Worm (Caenorhabditis elegans) whole organism, L1 larva: ENCODE measurements around the gene srb-12.

ENCODE experiments used
- C16A3.4 ChIP-seq: fragments of 150-350 bp; optimal IDR thresholded peaks from 2 replicates; lab custom pipeline; 2014; ENCODE audit warnings: missing biosample characterization, missing genetic modification characterization
- C34B4.2 ChIP-seq: sonication (generic microtip); optimal IDR thresholded peaks from 2 replicates; lab custom pipeline; 2017; ENCODE audit warnings: mild to moderate bottlenecking, missing genetic modification characterization, missing compliant biosample characterization
- F16B12.6 ChIP-seq: fragments of 150-350 bp; optimal IDR thresholded peaks from 2 replicates; lab custom pipeline; 2014; ENCODE audit warnings: missing biosample characterization, missing genetic modification characterization
- Y116A8C.19 ChIP-seq: sonication (generic microtip); optimal IDR thresholded peaks from 2 replicates; lab custom pipeline; 2016; ENCODE audit warnings: missing compliant biosample characterization, missing genetic modification characterization, borderline replicate concordance
- aha-1 ChIP-seq: fragments of 150-350 bp; optimal IDR thresholded peaks from 2 replicates; lab custom pipeline; 2014; ENCODE audit warnings: missing biosample characterization, missing genetic modification characterization
- alr-1 ChIP-seq: fragments of 200-800 bp; sonication (Bioruptor generic); optimal IDR thresholded peaks from 2 replicates; lab custom pipeline; 2018; ENCODE audit warnings: borderline replicate concordance, mild to moderate bottlenecking, missing genetic modification characterization, missing compliant biosample characterization
- aly-2 ChIP-seq: fragments of 150-350 bp; optimal IDR thresholded peaks from 2 replicates; lab custom pipeline; 2014; ENCODE audit warnings: missing biosample characterization, missing genetic modification characterization
- ama-1 ChIP-seq: fragments of 150-350 bp; optimal IDR thresholded peaks from 2 replicates; lab custom pipeline; 2014
- blmp-1 ChIP-seq: fragments of 150-350 bp; optimal IDR thresholded peaks from 2 replicates; lab custom pipeline; 2014; ENCODE audit warnings: missing biosample characterization, missing genetic modification characterization
- ceh-88 ChIP-seq: fragments of 200-800 bp; sonication (Bioruptor generic); IDR thresholded peaks from 2 replicates; pipeline ENCODE4 v1.3.6; 2022; ENCODE audit warnings: missing genetic modification characterization, missing compliant biosample characterization
- ceh-90 ChIP-seq: sonication (generic microtip); optimal IDR thresholded peaks from 2 replicates; lab custom pipeline; 2016; ENCODE audit warnings: missing genetic modification characterization, missing compliant biosample characterization
- dpl-1 ChIP-seq, 3 experiments: fragments of 150-350 bp in 2 of 3; sonication (generic microtip) in 1 of 3; optimal IDR thresholded peaks; 2 replicates each; lab custom pipeline; 2014 to 2017; ENCODE audit warnings: missing biosample characterization in 3 of 3, missing genetic modification characterization in 3 of 3, missing genetic modification reagents in 3 of 3
- dsc-1 ChIP-seq: sonication (generic microtip); optimal IDR thresholded peaks from 2 replicates; lab custom pipeline; 2016; ENCODE audit warnings: mild to moderate bottlenecking, missing genetic modification characterization, missing compliant biosample characterization
- efl-1 ChIP-seq, 4 experiments: fragments of 150-350 bp; optimal IDR thresholded peaks in 3 of 4; peaks in 1 of 4; 1 replicate in 1 of 4; 2 replicates in 3 of 4; lab custom pipeline; 2014; ENCODE audit warnings: missing biosample characterization in 2 of 4, missing genetic modification characterization in 2 of 4, missing genetic modification reagents in 2 of 4
- egl-13 ChIP-seq: sonication (generic microtip); optimal IDR thresholded peaks from 2 replicates; lab custom pipeline; 2016; ENCODE audit warnings: missing genotype, missing genetic modification reagents, missing genetic modification characterization, missing compliant biosample characterization
- elt-2 ChIP-seq: sonication (generic microtip); optimal IDR thresholded peaks from 2 replicates; lab custom pipeline; 2016; ENCODE audit warnings: missing genetic modification characterization, mild to moderate bottlenecking, inconsistent platforms, missing compliant biosample characterization, missing genetic modification reagents
- elt-3 ChIP-seq, 6 experiments: fragments of 150-350 bp in 1 of 6; sonication (generic microtip); optimal IDR thresholded peaks; 2 replicates each; lab custom pipeline; 2017 to 2018; ENCODE audit warnings: missing biosample characterization in 6 of 6, missing genetic modification characterization in 6 of 6, inconsistent platforms in 1 of 6
- ets-5 ChIP-seq: fragments of 200-800 bp; sonication (Bioruptor generic); IDR thresholded peaks from 2 replicates; pipeline ENCODE4 v1.3.6; 2022; ENCODE audit warnings: missing genetic modification characterization, missing compliant biosample characterization
- fkh-10 ChIP-seq: sonication (generic microtip); optimal IDR thresholded peaks from 2 replicates; lab custom pipeline; 2017; ENCODE audit warnings: missing biosample characterization, missing genetic modification reagents, missing genetic modification characterization
- fkh-8 ChIP-seq: sonication (generic microtip); optimal IDR thresholded peaks from 2 replicates; lab custom pipeline; 2016; ENCODE audit warnings: mild to moderate bottlenecking, missing genetic modification characterization, missing compliant biosample characterization
- grh-1 ChIP-seq: fragments of 200-800 bp; sonication (Bioruptor generic); IDR thresholded peaks from 2 replicates; pipeline ENCODE4 v1.3.6; 2022; ENCODE audit warnings: missing genetic modification reagents, missing genetic modification characterization, missing compliant biosample characterization
- hlh-4 ChIP-seq: sonication (generic microtip); optimal IDR thresholded peaks from 2 replicates; lab custom pipeline; 2016; ENCODE audit warnings: mild to moderate bottlenecking, missing genetic modification characterization, missing compliant biosample characterization
- irx-1 ChIP-seq: sonication (generic microtip); optimal IDR thresholded peaks from 2 replicates; lab custom pipeline; 2016; ENCODE audit warnings: missing genetic modification characterization, missing compliant biosample characterization
- isw-1 ChIP-seq: fragments of 200-800 bp; sonication (Bioruptor generic); IDR thresholded peaks from 2 replicates; pipeline ENCODE4 v1.3.6; 2022; ENCODE audit warnings: missing genetic modification characterization, missing compliant biosample characterization
- lin-35 ChIP-seq, 2 experiments: fragments of 150-350 bp; optimal IDR thresholded peaks; 2 replicates each; lab custom pipeline; 2014; ENCODE audit warnings: missing biosample characterization in 2 of 2, missing genetic modification characterization in 2 of 2, missing genetic modification reagents in 2 of 2
- lin-39 ChIP-seq: fragments of 150-350 bp; optimal IDR thresholded peaks from 2 replicates; lab custom pipeline; 2014; ENCODE audit warnings: missing biosample characterization, missing genetic modification reagents, missing genetic modification characterization
- lsy-2 ChIP-seq, 2 experiments: fragments of 150-350 bp; optimal IDR thresholded peaks; 2 replicates each; lab custom pipeline; 2014; ENCODE audit warnings: missing biosample characterization in 2 of 2, missing genetic modification characterization in 2 of 2
- mab-9 ChIP-seq: fragments of 200-800 bp; sonication (Bioruptor generic); IDR thresholded peaks from 2 replicates; pipeline ENCODE4 v1.3.6; 2022; ENCODE audit warnings: missing genetic modification reagents, missing genetic modification characterization, missing compliant biosample characterization
- mef-2 ChIP-seq: fragments of 150-350 bp; optimal IDR thresholded peaks from 2 replicates; lab custom pipeline; 2014; ENCODE audit warnings: missing biosample characterization, missing genetic modification characterization
- mep-1 ChIP-seq: fragments of 150-350 bp; optimal IDR thresholded peaks from 2 replicates; lab custom pipeline; 2014; ENCODE audit warnings: missing biosample characterization, missing genetic modification characterization
- nhr-11 ChIP-seq: fragments of 150-350 bp; optimal IDR thresholded peaks from 2 replicates; lab custom pipeline; 2014; ENCODE audit warnings: missing biosample characterization, missing genetic modification characterization
- nhr-20 ChIP-seq: sonication (generic microtip); optimal IDR thresholded peaks from 2 replicates; lab custom pipeline; 2016; ENCODE audit warnings: mild to moderate bottlenecking, missing genetic modification characterization, missing compliant biosample characterization
- nhr-71 ChIP-seq: sonication (generic microtip); optimal IDR thresholded peaks from 2 replicates; lab custom pipeline; 2016; ENCODE audit warnings: mild to moderate bottlenecking, missing genetic modification characterization, moderate library complexity, missing compliant biosample characterization
- nhr-85 ChIP-seq: sonication (generic microtip); peaks from one replicate; lab custom pipeline; 2016; ENCODE audit warnings: missing genetic modification characterization, inconsistent platforms, missing compliant biosample characterization
- nhr-90 ChIP-seq: sonication (generic microtip); optimal IDR thresholded peaks from 2 replicates; lab custom pipeline; 2016; ENCODE audit warnings: mild to moderate bottlenecking, missing genetic modification characterization, missing compliant biosample characterization; ENCODE audit not compliant: poor library complexity
- pag-3 ChIP-seq: sonication (generic microtip); optimal IDR thresholded peaks from 2 replicates; lab custom pipeline; 2017; ENCODE audit warnings: missing genetic modification characterization, mild to moderate bottlenecking, missing compliant biosample characterization, antibody characterized with exemption, borderline replicate concordance; ENCODE audit not compliant: insufficient read depth
- pax-3 ChIP-seq: fragments of 200-800 bp; sonication (Bioruptor generic); optimal IDR thresholded peaks from 2 replicates; lab custom pipeline; 2018; ENCODE audit warnings: mild to moderate bottlenecking, missing genetic modification characterization, moderate library complexity, missing compliant biosample characterization
- pqm-1 ChIP-seq: sonication (generic microtip); optimal IDR thresholded peaks from 3 replicates; lab custom pipeline; 2017; ENCODE audit warnings: missing biosample characterization, missing genetic modification characterization
- rnt-1 ChIP-seq: sonication (generic microtip); optimal IDR thresholded peaks from 2 replicates; lab custom pipeline; 2016; ENCODE audit warnings: mild to moderate bottlenecking, missing genetic modification characterization, moderate library complexity, missing compliant biosample characterization
- snpc-4 ChIP-seq: fragments of 150-350 bp; optimal IDR thresholded peaks from 2 replicates; lab custom pipeline; 2014; ENCODE audit warnings: missing biosample characterization, missing genetic modification characterization
- snu-23 ChIP-seq: sonication (generic microtip); optimal IDR thresholded peaks from 2 replicates; lab custom pipeline; 2016; ENCODE audit warnings: missing genetic modification characterization, missing compliant biosample characterization
- sox-4 ChIP-seq: sonication (generic microtip); optimal IDR thresholded peaks from 2 replicates; lab custom pipeline; 2016; ENCODE audit warnings: missing genetic modification characterization, missing compliant biosample characterization
- sptf-1 ChIP-seq: fragments of 150-350 bp; optimal IDR thresholded peaks from 2 replicates; lab custom pipeline; 2014; ENCODE audit warnings: missing biosample characterization, missing genetic modification characterization
- swsn-7 ChIP-seq: sonication (generic microtip); optimal IDR thresholded peaks from 2 replicates; lab custom pipeline; 2016; ENCODE audit warnings: missing genetic modification characterization, missing compliant biosample characterization
- tbx-2 ChIP-seq: sonication (generic microtip); optimal IDR thresholded peaks from 2 replicates; lab custom pipeline; 2016; ENCODE audit warnings: missing genetic modification characterization, missing compliant biosample characterization
- unc-130 ChIP-seq: fragments of 150-350 bp; optimal IDR thresholded peaks from 2 replicates; lab custom pipeline; 2017; ENCODE audit warnings: missing biosample characterization, missing genetic modification characterization, inconsistent platforms
- unc-30 ChIP-seq: sonication (generic microtip); optimal IDR thresholded peaks from 2 replicates; lab custom pipeline; 2017; ENCODE audit warnings: missing biosample characterization, missing genetic modification characterization
- xbp-1 ChIP-seq: sonication (generic microtip); optimal IDR thresholded peaks from 2 replicates; lab custom pipeline; 2016; ENCODE audit warnings: missing genetic modification characterization, missing compliant biosample characterization
- ztf-11 ChIP-seq, 2 experiments: sonication (generic microtip); optimal IDR thresholded peaks; 2 replicates each; lab custom pipeline; 2016 to 2017; ENCODE audit warnings: missing genetic modification characterization in 2 of 2, missing biosample characterization in 1 of 2, missing compliant biosample characterization in 1 of 2

The srb-12 gene

DNA sequence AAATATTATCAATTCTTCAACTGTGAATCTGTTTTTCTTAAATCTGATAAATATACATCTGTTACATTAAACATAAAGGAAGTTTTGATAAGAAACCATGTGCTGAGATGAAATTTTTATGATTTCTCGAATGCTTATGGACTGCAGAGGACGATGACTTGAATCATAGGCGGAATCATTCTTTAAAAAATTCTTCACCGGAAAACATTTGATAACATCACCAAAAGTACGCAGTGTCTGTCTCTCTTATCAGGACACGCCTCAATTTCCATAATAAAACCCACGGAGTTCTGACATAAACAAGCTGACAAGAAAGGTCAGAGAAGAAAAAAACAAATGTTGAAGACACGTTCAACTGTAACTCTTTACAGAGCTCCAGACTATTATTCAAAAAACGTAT is 44.7 kb downstream of the srb-12 start, which contains the start of gene F09C12.2:
F09C12.2 (plus strand) TSS at position 320 of the 400 bp plus-strand sequence.
- TF ChIP-seq elt-2 (tag; lab: Kevin White, UChicago) (peak; percentile 82), mef-2 (tag; lab: Kevin White, UChicago) (no peak), snpc-4 (tag; lab: Kevin White, UChicago) (no peak), efl-1 (optimal IDR thresholded peaks at IDR 0.05; lab: Kevin White, UChicago) (no peak), efl-1 (GFP tag; optimal IDR thresholded peaks at IDR 0.05 in 1 of 2; lab: Kevin White, UChicago) (peak in 1 of 2 experiments; percentile 72), sox-4 (tag; lab: Kevin White, UChicago) (no peak), pqm-1 (tag; lab: Kevin White, UChicago) (no peak), dpl-1 (GFP tag; optimal IDR thresholded peaks at IDR 0.05; lab: Kevin White, UChicago) (no peak), unc-30 (no peak), pax-3 (tag; lab: Kevin White, UChicago) (no peak), nhr-90 (tag; lab: Kevin White, UChicago) (no peak)

DNA sequence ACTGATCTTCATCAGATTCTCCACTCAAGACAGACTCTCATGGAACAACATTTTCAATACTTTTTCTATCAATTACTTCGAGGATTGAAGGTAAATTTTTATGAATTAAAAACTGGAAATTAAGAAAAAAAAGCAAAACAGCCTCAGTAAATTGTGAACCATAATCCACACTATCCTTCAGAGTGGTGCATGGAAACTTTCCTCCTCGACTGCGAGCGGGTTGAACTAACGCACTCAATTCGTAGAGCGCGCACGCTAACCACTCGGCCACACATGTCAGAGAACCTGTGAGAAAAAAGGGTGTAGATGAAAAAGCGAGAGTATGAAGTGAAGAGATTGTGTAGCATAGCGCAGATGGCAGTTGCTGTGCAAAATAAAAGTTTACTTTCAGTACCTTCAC is 49.4 kb downstream of the srb-12 start:
- no peak for TF ChIP-seq nhr-11 (tag; lab: Kevin White, UChicago)
- TF ChIP-seq Y116A8C.19 (tag; lab: Kevin White, UChicago) = no peak
- TF ChIP-seq efl-1 (optimal IDR thresholded peaks at IDR 0.05; lab: Kevin White, UChicago) = peak; percentile 67 to 75
- TF ChIP-seq efl-1 (GFP tag; optimal IDR thresholded peaks at IDR 0.05 in 1 of 2; lab: Kevin White, UChicago) = peak; percentile 55 to 95
- TF ChIP-seq mef-2 (tag; lab: Kevin White, UChicago) = no peak
- no peak for TF ChIP-seq pag-3 (tag; lab: Kevin White, UChicago)
- TF ChIP-seq nhr-85 (tag; lab: Kevin White, UChicago) = peak; percentile 74
- TF ChIP-seq unc-130 (tag; lab: Kevin White, UChicago) = peak; percentile 36
- TF ChIP-seq fkh-10 (GFP tag; lab: Kevin White, UChicago) = peak; percentile 51
- TF ChIP-seq C34B4.2 (tag; lab: Kevin White, UChicago) = no peak
- no peak for TF ChIP-seq alr-1 (tag; lab: Kevin White, UChicago)
- peak; percentile 70 for TF ChIP-seq rnt-1 (tag; lab: Kevin White, UChicago)
- TF ChIP-seq dsc-1 = peak; percentile 75
- peak; percentile 55 for TF ChIP-seq tbx-2 (tag; lab: Kevin White, UChicago)
- no peak for TF ChIP-seq lin-39 (tag; lab: Kevin White, UChicago)
- TF ChIP-seq nhr-90 (tag; lab: Kevin White, UChicago) = peak; percentile 78
- no peak for TF ChIP-seq unc-30
- peak in 2 of 3 experiments; percentile 57 to 68 for TF ChIP-seq dpl-1 (GFP tag; optimal IDR thresholded peaks at IDR 0.05; lab: Kevin White, UChicago)
- peak; percentile 86 for TF ChIP-seq C16A3.4 (tag; lab: Kevin White, UChicago)
- TF ChIP-seq aly-2 (tag; lab: Kevin White, UChicago) = peak; percentile 78
- TF ChIP-seq grh-1 (GFP tag; lab: Robert Waterston, UW) = no peak
- peak; percentile 30; the same call in 1 of the 2 replicates for TF ChIP-seq ceh-88 (GFP tag; lab: Robert Waterston, UW)
- 0 out of 2 replicates have a peak, but pooled peaks have one; percentile 38 for TF ChIP-seq mab-9 (GFP tag; lab: Robert Waterston, UW)
- TF ChIP-seq sptf-1 (tag; lab: Kevin White, UChicago) = no peak
- TF ChIP-seq swsn-7 (tag; lab: Kevin White, UChicago) = peak; percentile 63
- no peak for TF ChIP-seq isw-1 (GFP tag; lab: Robert Waterston, UW)
- peak; percentile 5 for TF ChIP-seq irx-1 (tag; lab: Kevin White, UChicago)
- TF ChIP-seq mep-1 (tag; lab: Kevin White, UChicago) = peak; percentile 78
- TF ChIP-seq ceh-90 (tag; lab: Kevin White, UChicago) = no peak
- no peak for TF ChIP-seq aha-1 (tag; lab: Kevin White, UChicago)
- peak; percentile 60 to 82 for TF ChIP-seq lin-35 (GFP tag; optimal IDR thresholded peaks at IDR 0.05; lab: Kevin White, UChicago)
- peak; percentile 31 for TF ChIP-seq F16B12.6 (tag; lab: Kevin White, UChicago)
- peak; percentile 66 to 83 for TF ChIP-seq lsy-2 (tag; optimal IDR thresholded peaks at IDR 0.05; lab: Kevin White, UChicago)
- peak in 1 of 2 experiments; percentile 32 for TF ChIP-seq ztf-11 (tag; optimal IDR thresholded peaks at IDR 0.05; lab: Kevin White, UChicago)
- TF ChIP-seq pqm-1 (tag; lab: Kevin White, UChicago) = no peak
- TF ChIP-seq xbp-1 (tag; lab: Kevin White, UChicago) = peak; percentile 58
- TF ChIP-seq blmp-1 (tag; lab: Kevin White, UChicago) = peak; percentile 29
- peak; percentile 68 for TF ChIP-seq fkh-8 (tag; lab: Kevin White, UChicago)
- no peak for TF ChIP-seq hlh-4 (tag; lab: Kevin White, UChicago)
- TF ChIP-seq snu-23 (GFP tag; lab: Kevin White, UChicago) = peak; percentile 76
- TF ChIP-seq elt-3 (tag; optimal IDR thresholded peaks at IDR 0.05; lab: Kevin White, UChicago) = peak in 3 of 6 experiments; percentile 15 to 50 (median 19)
- TF ChIP-seq ama-1 (lab: Kevin White, UChicago) = peak; percentile 60
- TF ChIP-seq egl-13 (tag; lab: Kevin White, UChicago) = no peak
- TF ChIP-seq nhr-20 (tag; lab: Kevin White, UChicago) = peak; percentile 72
- TF ChIP-seq ets-5 (GFP tag; lab: Robert Waterston, UW) = no peak
- TF ChIP-seq nhr-71 (tag; lab: Kevin White, UChicago) = peak; percentile 73
